Worm (Caenorhabditis elegans): ENCODE data around the gene Y22D7AL.7.

DNA sequence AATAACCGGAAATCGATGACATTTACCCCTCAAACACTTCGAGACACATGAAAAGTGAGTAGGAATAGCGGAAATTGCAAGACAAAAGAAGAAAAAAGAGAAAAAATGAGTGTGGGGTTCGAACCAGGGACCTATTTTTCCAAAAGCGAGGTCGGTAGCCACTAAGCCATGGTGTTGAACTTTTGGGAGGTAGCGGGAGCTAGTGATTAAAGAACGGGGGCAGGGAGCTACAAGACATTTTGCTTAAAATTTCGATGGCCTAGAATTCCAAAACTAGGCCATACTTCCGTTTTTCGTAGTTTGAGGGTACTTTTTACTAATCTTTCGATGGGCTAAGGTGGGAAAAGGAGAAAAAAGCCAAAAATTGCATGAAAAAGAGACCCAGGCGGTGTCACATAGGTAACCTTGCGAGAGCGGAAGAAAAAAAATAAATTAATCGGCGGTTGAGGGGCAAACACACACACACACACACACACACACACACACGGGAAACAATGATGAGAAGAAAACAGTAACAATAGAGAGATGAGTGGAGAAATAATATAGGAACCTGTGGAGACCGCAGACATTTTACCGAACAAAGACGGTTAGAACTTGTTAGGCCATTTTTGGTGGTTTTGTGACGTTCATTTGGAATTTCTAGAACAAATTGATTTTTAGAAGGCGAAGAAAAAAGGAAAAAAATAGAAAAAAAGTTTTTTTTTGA is 25.1 kb downstream of the Y22D7AL.7 start:
- TF ChIP-seq fkh-10 (GFP tag; optimal IDR thresholded peaks at IDR 0.05): no peak
- TF ChIP-seq ztf-11 (tag; optimal IDR thresholded peaks at IDR 0.05): no peak

Measured in whole organism, L3 larva.